Worm (Caenorhabditis elegans) whole organism, L3 larva: ENCODE measurements around the gene sra-37.
A peak's percentile ranks its signal among the peaks of the same experiment; 100 is the strongest.

ENCODE experiments used
- R02D3.7 ChIP-seq: fragments of 150-350 bp; optimal IDR thresholded peaks from 2 replicates; lab custom pipeline; 2014; ENCODE audit warnings: missing biosample characterization, missing genetic modification characterization
- ZK546.5 ChIP-seq: sonication (generic microtip); optimal IDR thresholded peaks from 2 replicates; lab custom pipeline; 2017; ENCODE audit warnings: missing biosample characterization, missing genetic modification characterization
- aly-2 ChIP-seq: fragments of 150-350 bp; optimal IDR thresholded peaks from 2 replicates; lab custom pipeline; 2014; ENCODE audit warnings: missing biosample characterization, missing genetic modification characterization
- ama-1 ChIP-seq: fragments of 150-350 bp; optimal IDR thresholded peaks from 2 replicates; lab custom pipeline; 2018
- ceh-16 ChIP-seq: sonication (generic microtip); optimal IDR thresholded peaks from 2 replicates; lab custom pipeline; 2017; ENCODE audit warnings: missing biosample characterization, missing genetic modification characterization
- ceh-28 ChIP-seq: fragments of 150-350 bp; optimal IDR thresholded peaks from 2 replicates; lab custom pipeline; 2014; ENCODE audit warnings: missing biosample characterization, missing genetic modification reagents, missing genetic modification characterization
- ceh-82 ChIP-seq: fragments of 150-350 bp; optimal IDR thresholded peaks from 2 replicates; lab custom pipeline; 2014; ENCODE audit warnings: missing biosample characterization, missing genetic modification characterization
- ceh-9 ChIP-seq: sonication (generic microtip); optimal IDR thresholded peaks from 2 replicates; lab custom pipeline; 2018; ENCODE audit warnings: missing biosample characterization, missing genetic modification characterization
- daf-12 ChIP-seq: fragments of 150-350 bp; optimal IDR thresholded peaks from 2 replicates; lab custom pipeline; 2014; ENCODE audit warnings: missing biosample characterization, missing genetic modification reagents, missing genetic modification characterization
- egl-27 ChIP-seq: sonication (generic microtip); optimal IDR thresholded peaks from 4 replicates; lab custom pipeline; 2017; ENCODE audit warnings: missing biosample characterization, missing genetic modification reagents, missing genetic modification characterization
- egl-5 ChIP-seq: fragments of 150-350 bp; optimal IDR thresholded peaks from 2 replicates; lab custom pipeline; 2017; ENCODE audit warnings: missing biosample characterization, missing genetic modification reagents, missing genetic modification characterization, inconsistent platforms
- elt-1 ChIP-seq: fragments of 150-350 bp; optimal IDR thresholded peaks from 2 replicates; lab custom pipeline; 2014; ENCODE audit warnings: missing biosample characterization, missing genetic modification characterization
- elt-2 ChIP-seq: sonication (generic microtip); optimal IDR thresholded peaks from 2 replicates; lab custom pipeline; 2016; ENCODE audit warnings: missing genetic modification reagents, mild to moderate bottlenecking, missing genetic modification characterization, missing compliant biosample characterization
- elt-3 ChIP-seq, 3 experiments: fragments of 150-350 bp in 1 of 3; sonication (generic microtip) in 2 of 3; optimal IDR thresholded peaks; 2 replicates in 2 of 3; 4 replicates in 1 of 3; lab custom pipeline; 2014 to 2017; ENCODE audit warnings: missing biosample characterization in 3 of 3, missing genetic modification characterization in 3 of 3
- eor-1 ChIP-seq, 2 experiments: fragments of 150-350 bp; optimal IDR thresholded peaks; 2 replicates each; lab custom pipeline; 2014 to 2018; ENCODE audit warnings: missing biosample characterization in 2 of 2, missing genetic modification characterization in 2 of 2
- fkh-10 ChIP-seq: sonication (generic microtip); optimal IDR thresholded peaks from 2 replicates; lab custom pipeline; 2017; ENCODE audit warnings: missing biosample characterization, missing genetic modification reagents, missing genetic modification characterization
- fkh-2 ChIP-seq: fragments of 150-350 bp; optimal IDR thresholded peaks from 2 replicates; lab custom pipeline; 2014; ENCODE audit warnings: missing biosample characterization, missing genetic modification reagents, missing genetic modification characterization
- fos-1 ChIP-seq: fragments of 150-350 bp; optimal IDR thresholded peaks from 2 replicates; lab custom pipeline; 2014; ENCODE audit warnings: missing biosample characterization, missing genetic modification characterization
- hmg-11 ChIP-seq: sonication (generic microtip); optimal IDR thresholded peaks from 2 replicates; lab custom pipeline; 2016; ENCODE audit warnings: missing genetic modification characterization, missing compliant biosample characterization
- jun-1 ChIP-seq: fragments of 150-350 bp; optimal IDR thresholded peaks from 2 replicates; lab custom pipeline; 2014; ENCODE audit warnings: missing biosample characterization, missing genetic modification reagents, missing genetic modification characterization
- lin-15B ChIP-seq: fragments of 150-350 bp; optimal IDR thresholded peaks from 2 replicates; lab custom pipeline; 2014; ENCODE audit warnings: missing biosample characterization, missing genetic modification characterization
- lin-39 ChIP-seq: fragments of 150-350 bp; optimal IDR thresholded peaks from 2 replicates; lab custom pipeline; 2018; ENCODE audit warnings: missing biosample characterization, missing genetic modification reagents, missing genetic modification characterization
- lsy-12 ChIP-seq: sonication (generic microtip); optimal IDR thresholded peaks from 2 replicates; lab custom pipeline; 2016; ENCODE audit warnings: mild to moderate bottlenecking, missing genetic modification characterization, missing compliant biosample characterization
- mdl-1 ChIP-seq: fragments of 150-350 bp; optimal IDR thresholded peaks from 2 replicates; lab custom pipeline; 2014; ENCODE audit warnings: missing biosample characterization, missing genetic modification characterization
- mml-1 ChIP-seq: fragments of 150-350 bp; sonication (generic microtip); optimal IDR thresholded peaks from 3 replicates; lab custom pipeline; 2014; ENCODE audit warnings: missing biosample characterization, missing genetic modification characterization
- nfya-1 ChIP-seq: sonication (generic microtip); optimal IDR thresholded peaks from 2 replicates; lab custom pipeline; 2017; ENCODE audit warnings: missing genetic modification characterization, mild to moderate bottlenecking, missing compliant biosample characterization, antibody characterized with exemption, moderate library complexity; ENCODE audit not compliant: insufficient read depth
- nhr-11 ChIP-seq: fragments of 150-350 bp; optimal IDR thresholded peaks from 2 replicates; lab custom pipeline; 2014; ENCODE audit warnings: missing biosample characterization, missing genetic modification characterization
- nhr-12 ChIP-seq: fragments of 150-350 bp; optimal IDR thresholded peaks from 2 replicates; lab custom pipeline; 2014; ENCODE audit warnings: missing biosample characterization, missing genetic modification characterization
- nhr-23 ChIP-seq: fragments of 150-350 bp; optimal IDR thresholded peaks from 2 replicates; lab custom pipeline; 2014; ENCODE audit warnings: missing biosample characterization, missing genetic modification reagents, missing genetic modification characterization
- nhr-237 ChIP-seq: fragments of 150-350 bp; optimal IDR thresholded peaks from 2 replicates; lab custom pipeline; 2014; ENCODE audit warnings: missing biosample characterization, missing genetic modification characterization
- nhr-25 ChIP-seq: sonication (generic microtip); optimal IDR thresholded peaks from 2 replicates; lab custom pipeline; 2017; ENCODE audit warnings: missing biosample characterization, missing genetic modification characterization
- nhr-28 ChIP-seq: fragments of 150-350 bp; optimal IDR thresholded peaks from 2 replicates; lab custom pipeline; 2014; ENCODE audit warnings: missing biosample characterization, missing genetic modification characterization
- nhr-43 ChIP-seq: sonication (generic microtip); optimal IDR thresholded peaks from 2 replicates; lab custom pipeline; 2016; ENCODE audit warnings: mild to moderate bottlenecking, missing genetic modification characterization, missing compliant biosample characterization; ENCODE audit not compliant: poor library complexity, severe bottlenecking
- nhr-67 ChIP-seq: fragments of 150-350 bp; optimal IDR thresholded peaks from 2 replicates; lab custom pipeline; 2014; ENCODE audit warnings: missing biosample characterization, missing genetic modification characterization
- nhr-76 ChIP-seq: fragments of 150-350 bp; sonication (generic microtip); optimal IDR thresholded peaks from 5 replicates; lab custom pipeline; 2014; ENCODE audit warnings: missing biosample characterization, missing genetic modification characterization
- nhr-77 ChIP-seq: fragments of 150-350 bp; optimal IDR thresholded peaks from 2 replicates; lab custom pipeline; 2014; ENCODE audit warnings: missing biosample characterization, missing genetic modification characterization
- pha-4 ChIP-seq: fragments of 150-350 bp; optimal IDR thresholded peaks from 2 replicates; lab custom pipeline; 2014; ENCODE audit warnings: missing biosample characterization, missing genetic modification reagents, missing genetic modification characterization
- pqm-1 ChIP-seq: fragments of 150-350 bp; optimal IDR thresholded peaks from 2 replicates; lab custom pipeline; 2017; ENCODE audit warnings: missing biosample characterization, missing genetic modification characterization, inconsistent platforms
- sea-2 ChIP-seq: fragments of 150-350 bp; sonication (generic microtip); optimal IDR thresholded peaks from 4 replicates; lab custom pipeline; 2014; ENCODE audit warnings: missing biosample characterization, missing genetic modification reagents, missing genetic modification characterization
- skn-1 ChIP-seq: fragments of 150-350 bp; optimal IDR thresholded peaks from 2 replicates; lab custom pipeline; 2014; ENCODE audit warnings: missing biosample characterization, missing genetic modification characterization
- snpc-4 ChIP-seq: fragments of 150-350 bp; optimal IDR thresholded peaks from 2 replicates; lab custom pipeline; 2014; ENCODE audit warnings: missing biosample characterization, missing genetic modification characterization
- tbx-2 ChIP-seq: sonication (generic microtip); optimal IDR thresholded peaks from 2 replicates; lab custom pipeline; 2016; ENCODE audit warnings: mild to moderate bottlenecking, missing genetic modification characterization, missing compliant biosample characterization
- unc-39 ChIP-seq: sonication (generic microtip); optimal IDR thresholded peaks from 4 replicates; lab custom pipeline; 2017; ENCODE audit warnings: missing biosample characterization, missing genetic modification characterization
- unc-62 ChIP-seq: fragments of 150-350 bp; sonication (generic microtip); optimal IDR thresholded peaks from 4 replicates; lab custom pipeline; 2014; ENCODE audit warnings: missing biosample characterization, missing genetic modification reagents, missing genetic modification characterization
- zag-1 ChIP-seq: fragments of 150-350 bp; optimal IDR thresholded peaks from 2 replicates; lab custom pipeline; 2014; ENCODE audit warnings: missing biosample characterization, missing genetic modification characterization
- ztf-11 ChIP-seq: fragments of 150-350 bp; optimal IDR thresholded peaks from 2 replicates; lab custom pipeline; 2014; ENCODE audit warnings: missing biosample characterization, missing genetic modification characterization
- ztf-4 ChIP-seq: fragments of 150-350 bp; optimal IDR thresholded peaks from 2 replicates; lab custom pipeline; 2014; ENCODE audit warnings: missing biosample characterization, missing genetic modification characterization

Gene sra-37

DNA sequence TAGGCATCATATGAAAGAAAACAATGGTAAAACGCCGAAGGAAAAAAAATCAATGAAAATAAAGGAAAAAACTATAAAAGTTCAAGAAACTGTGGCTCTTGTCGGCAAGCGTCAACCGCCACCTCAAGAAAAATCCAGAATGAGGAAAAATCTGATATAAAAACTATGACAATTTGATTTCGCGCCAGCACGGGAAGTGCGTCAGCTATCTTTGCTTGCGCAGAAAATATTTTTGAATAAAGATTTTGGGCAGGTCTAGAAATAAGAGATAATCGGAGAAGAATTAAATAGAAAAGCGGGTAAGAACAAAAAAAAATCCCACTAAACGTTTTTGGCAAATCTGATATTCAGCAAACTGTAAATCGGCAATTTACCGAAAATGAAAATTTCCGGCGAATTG, 25.0 kb upstream of the sra-37 start:
- TF ChIP-seq nhr-23 (tag; lab: Kevin White, UChicago) (peak; percentile 14), pqm-1 (tag; lab: Kevin White, UChicago) (no peak), nfya-1 (tag; lab: Kevin White, UChicago) (peak; percentile 20), lin-15B (tag; lab: Kevin White, UChicago) (peak; percentile 11)

DNA sequence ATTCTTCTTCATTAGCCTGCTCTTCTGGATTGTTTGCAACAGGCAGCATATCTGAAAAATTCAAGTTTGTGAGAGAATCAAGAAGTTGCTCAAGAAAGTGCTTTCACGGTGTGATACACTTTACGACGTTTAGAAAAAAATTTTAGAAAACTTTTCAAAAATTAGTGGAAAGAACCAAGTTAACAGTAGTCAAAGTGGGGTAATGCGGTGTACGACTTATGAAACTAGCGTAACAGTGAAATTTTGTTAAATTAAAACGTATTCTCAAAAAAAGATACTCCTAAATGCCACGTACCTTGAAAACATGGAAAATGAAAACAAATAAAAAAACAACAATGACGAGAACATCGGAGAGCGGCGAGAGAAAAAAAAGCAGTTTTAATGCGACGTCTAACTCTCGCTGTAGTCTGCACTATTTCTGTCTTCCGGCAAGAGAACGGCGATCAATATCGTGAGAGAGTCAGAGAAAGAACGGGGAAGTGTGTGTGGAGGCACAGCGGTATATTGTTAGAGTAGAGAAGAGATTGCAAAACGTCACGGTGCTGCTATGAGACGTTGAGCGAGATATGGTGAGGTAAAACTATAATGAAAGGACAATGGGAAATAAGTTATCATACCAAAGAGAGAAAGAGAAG, 24.1 kb upstream of the sra-37 start, which contains the start of gene ekl-5:
ekl-5 (minus strand) TSS at position 51 of the 635 bp plus-strand sequence.
- TF ChIP-seq nhr-77 (no peak), sea-2 (GFP tag; lab: Kevin White, UChicago) (no peak), lin-39 (peak; percentile 59), elt-2 (peak; percentile 54), fos-1 (tag; lab: Kevin White, UChicago) (no peak), ZK546.5 (tag; lab: Kevin White, UChicago) (no peak), nhr-237 (tag; lab: Kevin White, UChicago) (no peak), ceh-82 (tag; lab: Kevin White, UChicago) (no peak), hmg-11 (tag; lab: Kevin White, UChicago) (peak; percentile 75), unc-39 (tag; lab: Kevin White, UChicago) (no peak), elt-3 (tag; optimal IDR thresholded peaks at IDR 0.05; lab: Kevin White, UChicago) (peak in 2 of 3 experiments; percentile 9 to 73), zag-1 (tag; lab: Kevin White, UChicago) (no peak), daf-12 (tag; lab: Kevin White, UChicago) (no peak), nhr-76 (tag; lab: Kevin White, UChicago) (no peak), ceh-9 (tag; lab: Kevin White, UChicago) (no peak), ama-1 (lab: Kevin White, UChicago) (no peak), fkh-2 (tag; lab: Kevin White, UChicago) (no peak), egl-27 (no peak), ztf-11 (tag; lab: Kevin White, UChicago) (no peak), nhr-43 (tag; lab: Kevin White, UChicago) (no peak), pha-4 (tag; lab: Kevin White, UChicago) (peak; percentile 83), snpc-4 (tag; lab: Kevin White, UChicago) (peak; percentile 32), ceh-28 (peak; percentile 85), ztf-4 (no peak), lin-15B (tag; lab: Kevin White, UChicago) (no peak), nhr-12 (no peak), tbx-2 (no peak), lsy-12 (tag; lab: Kevin White, UChicago) (no peak), eor-1 (tag; optimal IDR thresholded peaks at IDR 0.05; lab: Kevin White, UChicago) (no peak), ceh-16 (no peak), pqm-1 (tag; lab: Kevin White, UChicago) (peak; percentile 13), nhr-28 (tag; lab: Kevin White, UChicago) (no peak), nhr-25 (tag; lab: Kevin White, UChicago) (peak; percentile 72), nfya-1 (tag; lab: Kevin White, UChicago) (peak; percentile 74), nhr-23 (tag; lab: Kevin White, UChicago) (peak; percentile 38), aly-2 (no peak), elt-1 (tag; lab: Kevin White, UChicago) (no peak), mdl-1 (tag; lab: Kevin White, UChicago) (no peak), nhr-67 (no peak), skn-1 (tag; lab: Kevin White, UChicago) (no peak), unc-62 (GFP tag; lab: Kevin White, UChicago) (no peak), fkh-10 (no peak), egl-5 (peak; percentile 83), R02D3.7 (tag; lab: Kevin White, UChicago) (peak; percentile 16), jun-1 (tag; lab: Kevin White, UChicago) (peak; percentile 25), nhr-11 (tag; lab: Kevin White, UChicago) (no peak), mml-1 (tag; lab: Kevin White, UChicago) (no peak)
